Fruit fly (Drosophila melanogaster) whole organism, prepupa: ENCODE measurements around the gene Bacc.
A peak's percentile ranks its signal among the peaks of the same experiment; 100 is the strongest.

Experiments used
- CG11294 ChIP-seq: fragments of 200-800 bp; sonication (Bioruptor generic); IDR thresholded peaks from 2 replicates; pipeline ENCODE4 v1.3.6; 2022; ENCODE audit warnings: missing biosample characterization, missing genetic modification characterization
- CG11762 ChIP-seq: fragments of 200-800 bp; sonication (Bioruptor generic); optimal IDR thresholded peaks from 3 replicates; lab custom pipeline; 2016; ENCODE audit warnings: missing biosample characterization, missing genetic modification characterization; ENCODE audit not compliant: insufficient read depth
- CG15336 ChIP-seq: fragments of 200-800 bp; sonication (Bioruptor generic); IDR thresholded peaks from 2 replicates; pipeline ENCODE4 v1.3.6; 2022; ENCODE audit warnings: missing biosample characterization, missing genetic modification characterization
- CG1621 ChIP-seq: fragments of 200-800 bp; sonication (Bioruptor generic); optimal IDR thresholded peaks from 3 replicates; lab custom pipeline; 2018; ENCODE audit warnings: missing biosample characterization, mild to moderate bottlenecking, missing genetic modification characterization
- CG16779 ChIP-seq: fragments of 200-800 bp; sonication (Bioruptor generic); optimal IDR thresholded peaks from 3 replicates; lab custom pipeline; 2017; ENCODE audit warnings: missing biosample characterization, mild to moderate bottlenecking, missing genetic modification characterization
- CG3032 ChIP-seq: fragments of 200-800 bp; optimal IDR thresholded peaks from 2 replicates; lab custom pipeline; 2019; ENCODE audit warnings: missing biosample characterization, mild to moderate bottlenecking, missing genetic modification characterization, moderate library complexity
- CG31627 ChIP-seq: fragments of 200-800 bp; sonication (Bioruptor generic); optimal IDR thresholded peaks from 3 replicates; lab custom pipeline; 2016; ENCODE audit warnings: missing biosample characterization, missing genetic modification characterization
- CG32006 ChIP-seq: fragments of 200-800 bp; sonication (Bioruptor generic); optimal IDR thresholded peaks from 3 replicates; lab custom pipeline; 2017; ENCODE audit warnings: missing biosample characterization, mild to moderate bottlenecking, missing genetic modification characterization
- CG34406 ChIP-seq: fragments of 200-800 bp; sonication (Bioruptor generic); optimal IDR thresholded peaks from 3 replicates; lab custom pipeline; 2016; ENCODE audit warnings: missing biosample characterization, missing genetic modification characterization
- CG3919 ChIP-seq: fragments of 200-800 bp; sonication (Bioruptor generic); optimal IDR thresholded peaks from 3 replicates; lab custom pipeline; 2016; ENCODE audit warnings: missing biosample characterization, missing genetic modification characterization
- CG6163 ChIP-seq: fragments of 200-800 bp; sonication (Bioruptor generic); IDR thresholded peaks from 3 replicates; pipeline ENCODE4 v1.3.6; 2022; ENCODE audit warnings: missing biosample characterization, missing genetic modification characterization
- CG6792 ChIP-seq: fragments of 200-800 bp; sonication (Bioruptor generic); optimal IDR thresholded peaks from 3 replicates; lab custom pipeline; 2016; ENCODE audit warnings: missing biosample characterization, missing genetic modification characterization
- CG6808 ChIP-seq: fragments of 200-800 bp; sonication (Bioruptor generic); optimal IDR thresholded peaks from 3 replicates; lab custom pipeline; 2017; ENCODE audit warnings: missing biosample characterization, missing genetic modification characterization, mild to moderate bottlenecking, moderate library complexity, missing genetic modification reagents
- CG6854 ChIP-seq: fragments of 200-800 bp; sonication (Bioruptor generic); optimal IDR thresholded peaks from 2 replicates; lab custom pipeline; 2017; ENCODE audit warnings: missing biosample characterization, mild to moderate bottlenecking, missing genetic modification characterization
- CG7368 ChIP-seq: fragments of 200-800 bp; sonication (Bioruptor generic); optimal IDR thresholded peaks from 3 replicates; lab custom pipeline; 2016; ENCODE audit warnings: missing biosample characterization, missing genetic modification characterization
- CG8319 ChIP-seq: fragments of 200-800 bp; sonication (Bioruptor generic); optimal IDR thresholded peaks from 3 replicates; lab custom pipeline; 2016; ENCODE audit warnings: missing biosample characterization, missing genetic modification characterization
- CG9139 ChIP-seq: fragments of 200-800 bp; sonication (Bioruptor generic); optimal IDR thresholded peaks from 3 replicates; lab custom pipeline; 2017; ENCODE audit warnings: missing biosample characterization, mild to moderate bottlenecking, missing genetic modification characterization
- Eip75B ChIP-seq: fragments of 200-800 bp; sonication (Bioruptor generic); optimal IDR thresholded peaks from 3 replicates; lab custom pipeline; 2016; ENCODE audit warnings: missing biosample characterization, missing genetic modification characterization
- Eip78C ChIP-seq: fragments of 200-800 bp; sonication (Bioruptor generic); peaks from one replicate; lab custom pipeline; 2016; ENCODE audit warnings: missing biosample characterization, missing genetic modification characterization
- Eip93F ChIP-seq: fragments of 200-800 bp; sonication (Bioruptor generic); optimal IDR thresholded peaks from 2 replicates; lab custom pipeline; 2016; ENCODE audit warnings: missing biosample characterization, mild to moderate bottlenecking, missing genetic modification characterization
- Ets96B ChIP-seq: fragments of 200-800 bp; optimal IDR thresholded peaks from 2 replicates; lab custom pipeline; 2019; ENCODE audit warnings: missing biosample characterization, mild to moderate bottlenecking, missing genetic modification characterization, moderate library complexity
- Hr38 ChIP-seq: sonication (Bioruptor generic); optimal IDR thresholded peaks from 2 replicates; lab custom pipeline; 2016; ENCODE audit warnings: missing biosample characterization, missing genetic modification characterization
- Hr39 ChIP-seq: fragments of 200-800 bp; sonication (Bioruptor generic); optimal IDR thresholded peaks from 2 replicates; lab custom pipeline; 2016; ENCODE audit warnings: missing biosample characterization, missing genetic modification characterization
- Met ChIP-seq: fragments of 200-800 bp; sonication (Bioruptor generic); optimal IDR thresholded peaks from 3 replicates; lab custom pipeline; 2016; ENCODE audit warnings: missing biosample characterization, missing genetic modification characterization
- Smox ChIP-seq: fragments of 200-800 bp; sonication (Bioruptor generic); optimal IDR thresholded peaks from 3 replicates; lab custom pipeline; 2016; ENCODE audit warnings: missing biosample characterization, missing genetic modification characterization
- Sox102F ChIP-seq: fragments of 200-800 bp; sonication (Bioruptor generic); optimal IDR thresholded peaks from 2 replicates; lab custom pipeline; 2016; ENCODE audit warnings: missing biosample characterization, mild to moderate bottlenecking, missing genetic modification characterization
- Sox14 ChIP-seq: fragments of 200-800 bp; sonication (Bioruptor generic); optimal IDR thresholded peaks from 3 replicates; lab custom pipeline; 2016; ENCODE audit warnings: missing biosample characterization, missing genetic modification characterization
- achi ChIP-seq: fragments of 200-800 bp; sonication (Bioruptor generic); optimal IDR thresholded peaks from 3 replicates; lab custom pipeline; 2016; ENCODE audit warnings: missing biosample characterization, missing genetic modification characterization
- acj6 ChIP-seq: fragments of 200-800 bp; sonication (Bioruptor generic); optimal IDR thresholded peaks from 3 replicates; lab custom pipeline; 2016; ENCODE audit warnings: missing biosample characterization, missing genetic modification characterization
- cyc ChIP-seq: fragments of 200-800 bp; sonication (Bioruptor generic); optimal IDR thresholded peaks from 3 replicates; lab custom pipeline; 2016; ENCODE audit warnings: missing biosample characterization, missing genetic modification characterization
- dac ChIP-seq: fragments of 200-800 bp; sonication (Bioruptor generic); optimal IDR thresholded peaks from 2 replicates; lab custom pipeline; 2017; ENCODE audit warnings: missing biosample characterization, mild to moderate bottlenecking, missing genetic modification characterization
- dsx ChIP-seq: fragments of 200-800 bp; optimal IDR thresholded peaks from 3 replicates; lab custom pipeline; 2019; ENCODE audit warnings: missing biosample characterization, mild to moderate bottlenecking, missing genetic modification characterization, moderate library complexity; ENCODE audit not compliant: poor library complexity, severe bottlenecking
- eg ChIP-seq: fragments of 200-800 bp; sonication (Bioruptor generic); IDR thresholded peaks from 3 replicates; pipeline ENCODE4 v1.3.6; 2022; ENCODE audit warnings: missing biosample characterization, missing genetic modification characterization
- esn ChIP-seq: fragments of 200-800 bp; sonication (Bioruptor generic); optimal IDR thresholded peaks from 2 replicates; lab custom pipeline; 2016; ENCODE audit warnings: missing biosample characterization, mild to moderate bottlenecking, missing genetic modification characterization, moderate library complexity
- fd59A ChIP-seq: fragments of 200-800 bp; sonication (Bioruptor generic); optimal IDR thresholded peaks from 2 replicates; lab custom pipeline; 2017; ENCODE audit warnings: missing biosample characterization, mild to moderate bottlenecking, missing genetic modification characterization, missing genetic modification reagents
- fkh ChIP-seq: fragments of 200-800 bp; sonication (Bioruptor generic); optimal IDR thresholded peaks from 3 replicates; lab custom pipeline; 2017; ENCODE audit warnings: missing biosample characterization, mild to moderate bottlenecking, missing genetic modification characterization, moderate library complexity
- lz ChIP-seq: fragments of 200-800 bp; sonication (Bioruptor generic); optimal IDR thresholded peaks from 3 replicates; lab custom pipeline; 2016; ENCODE audit warnings: missing biosample characterization, missing genetic modification characterization
- pdm3 ChIP-seq: fragments of 200-800 bp; sonication (Bioruptor generic); optimal IDR thresholded peaks from 3 replicates; lab custom pipeline; 2016; ENCODE audit warnings: missing biosample characterization, missing genetic modification characterization
- spab ChIP-seq: fragments of 200-800 bp; sonication (Bioruptor generic); optimal IDR thresholded peaks from 2 replicates; lab custom pipeline; 2017; ENCODE audit warnings: missing biosample characterization, mild to moderate bottlenecking, missing genetic modification characterization, missing genetic modification reagents
- ss ChIP-seq, 2 experiments: fragments of 200-800 bp; sonication (Bioruptor generic); optimal IDR thresholded peaks; 2 replicates in 1 of 2; 3 replicates in 1 of 2; lab custom pipeline; 2017 to 2018; ENCODE audit warnings: mild to moderate bottlenecking in 2 of 2, missing biosample characterization in 2 of 2, missing genetic modification characterization in 2 of 2, moderate library complexity in 1 of 2
- svp ChIP-seq: fragments of 200-800 bp; sonication (Bioruptor generic); peaks from one replicate; lab custom pipeline; 2016; ENCODE audit warnings: missing biosample characterization, missing genetic modification characterization
- topi ChIP-seq: fragments of 200-800 bp; sonication (Bioruptor generic); optimal IDR thresholded peaks from 3 replicates; lab custom pipeline; 2016; ENCODE audit warnings: missing biosample characterization, missing genetic modification characterization
- vri ChIP-seq: fragments of 200-800 bp; sonication (Bioruptor generic); optimal IDR thresholded peaks from 3 replicates; lab custom pipeline; 2016; ENCODE audit warnings: missing biosample characterization, mild to moderate bottlenecking, missing genetic modification characterization

The Bacc gene

DNA sequence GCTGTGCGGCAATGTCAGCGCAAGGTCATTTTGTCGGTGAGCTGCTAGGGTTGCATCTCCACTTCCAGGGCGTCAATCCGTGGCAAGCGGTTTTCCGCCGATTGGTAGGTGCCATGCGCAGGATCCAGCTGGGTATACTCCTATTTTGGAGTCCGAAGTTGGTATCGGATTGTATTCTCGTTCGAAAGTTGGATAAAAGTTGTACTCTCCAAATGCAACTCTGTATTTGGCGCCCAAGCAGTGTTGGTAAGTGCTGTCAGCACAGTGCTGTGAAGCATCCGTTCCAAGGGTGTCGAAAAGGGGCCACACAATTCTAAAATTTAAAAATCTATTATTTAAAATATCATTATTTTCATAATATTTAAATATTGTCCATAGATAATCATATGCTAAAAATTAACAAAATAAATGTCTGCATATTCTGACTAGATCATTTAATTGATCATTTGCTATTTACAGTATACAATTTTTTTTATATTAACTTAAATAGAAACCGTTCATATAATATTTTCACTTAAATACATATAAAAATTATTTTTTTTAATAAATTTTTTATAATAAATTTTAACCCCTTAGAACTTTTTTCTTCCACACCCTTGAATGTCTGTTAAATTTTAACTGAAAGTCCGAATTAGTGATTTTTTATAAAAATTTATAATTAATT is 3.6 kb upstream of the Bacc start (continued):
- TF ChIP-seq CG32006 (GFP tag; lab: Kevin White, UChicago) (peak; percentile 88), achi (peak; percentile 86), CG31627 (peak; percentile 85), Smox (no peak), vri (no peak), CG6808 (GFP tag; lab: Kevin White, UChicago) (peak; percentile 77), CG1621 (tag; lab: Kevin White, UChicago) (peak; percentile 76), CG3032 (peak; percentile 93), spab (GFP tag; lab: Kevin White, UChicago) (no peak), Eip93F (GFP tag; lab: Kevin White, UChicago) (no peak), eg (peak; percentile 85), Ets96B (tag; lab: Kevin White, UChicago) (peak; percentile 79), topi (GFP tag; lab: Kevin White, UChicago) (peak; percentile 87), acj6 (peak; percentile 80), CG15336 (GFP tag; lab: Robert Waterston, UW) (peak; percentile 88; the same call in 1 of the 2 replicates), dsx (GFP tag; lab: Kevin White, UChicago) (peak; percentile 78), Hr39 (GFP tag; lab: Kevin White, UChicago) (peak; percentile 88), dac (GFP tag; lab: Kevin White, UChicago) (no peak), Eip78C (peak; percentile 93), pdm3 (GFP tag; lab: Kevin White, UChicago) (no peak), fd59A (peak; percentile 68)

DNA sequence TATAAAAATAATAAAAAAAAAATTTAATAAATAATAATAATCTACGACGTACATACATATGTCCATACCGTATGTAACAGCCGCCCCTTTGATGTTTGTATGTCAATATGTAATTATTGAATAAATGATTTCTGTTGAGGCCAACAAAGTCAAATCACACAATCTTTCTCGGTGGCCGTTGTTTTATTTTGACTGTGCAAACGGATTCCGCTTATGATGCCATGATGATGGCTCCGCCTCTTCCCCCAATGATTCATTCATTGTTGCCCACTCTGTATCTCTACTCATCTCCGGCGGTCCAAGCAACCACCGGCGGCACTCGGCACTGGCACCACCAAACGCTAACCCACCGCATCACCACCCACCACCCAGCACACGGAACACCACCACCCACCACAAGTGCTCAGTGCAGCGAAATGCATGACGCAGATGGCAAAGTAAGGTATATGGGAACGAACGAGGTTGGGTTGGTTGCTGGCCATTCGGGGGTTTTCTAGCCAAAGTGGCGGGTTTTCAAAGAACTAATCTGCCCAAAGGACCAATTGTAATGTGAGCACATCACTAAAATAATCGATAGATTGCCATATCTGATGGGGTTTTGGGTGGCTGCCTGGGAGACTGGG is 3.0 kb upstream of the Bacc start:
- peak; percentile 62 for TF ChIP-seq fkh (GFP tag; lab: Kevin White, UChicago)
- peak; percentile 51 for TF ChIP-seq Eip78C
- peak; percentile 52 for TF ChIP-seq CG7368 (GFP tag; lab: Kevin White, UChicago)
- TF ChIP-seq CG16779 (tag; lab: Kevin White, UChicago) = peak; percentile 0
- no peak for TF ChIP-seq CG11294 (GFP tag; lab: Robert Waterston, UW)
- no peak for TF ChIP-seq CG11762
- peak; percentile 45 for TF ChIP-seq CG32006 (GFP tag; lab: Kevin White, UChicago)
- peak; percentile 5 for TF ChIP-seq Sox14 (GFP tag; lab: Kevin White, UChicago)
- peak; percentile 0 for TF ChIP-seq CG1621 (tag; lab: Kevin White, UChicago)
- peak; percentile 82 for TF ChIP-seq svp (GFP tag; lab: Kevin White, UChicago)
- no peak for TF ChIP-seq Sox102F
- TF ChIP-seq ss (GFP tag; optimal IDR thresholded peaks at IDR 0.05; lab: Kevin White, UChicago) = no peak
- TF ChIP-seq CG6163 = no peak
- TF ChIP-seq CG34406 (GFP tag; lab: Kevin White, UChicago) = no peak
- peak; percentile 5 for TF ChIP-seq lz
- peak; percentile 31 for TF ChIP-seq CG3919
- no peak for TF ChIP-seq Eip75B
- TF ChIP-seq Met (GFP tag; lab: Kevin White, UChicago) = no peak

DNA sequence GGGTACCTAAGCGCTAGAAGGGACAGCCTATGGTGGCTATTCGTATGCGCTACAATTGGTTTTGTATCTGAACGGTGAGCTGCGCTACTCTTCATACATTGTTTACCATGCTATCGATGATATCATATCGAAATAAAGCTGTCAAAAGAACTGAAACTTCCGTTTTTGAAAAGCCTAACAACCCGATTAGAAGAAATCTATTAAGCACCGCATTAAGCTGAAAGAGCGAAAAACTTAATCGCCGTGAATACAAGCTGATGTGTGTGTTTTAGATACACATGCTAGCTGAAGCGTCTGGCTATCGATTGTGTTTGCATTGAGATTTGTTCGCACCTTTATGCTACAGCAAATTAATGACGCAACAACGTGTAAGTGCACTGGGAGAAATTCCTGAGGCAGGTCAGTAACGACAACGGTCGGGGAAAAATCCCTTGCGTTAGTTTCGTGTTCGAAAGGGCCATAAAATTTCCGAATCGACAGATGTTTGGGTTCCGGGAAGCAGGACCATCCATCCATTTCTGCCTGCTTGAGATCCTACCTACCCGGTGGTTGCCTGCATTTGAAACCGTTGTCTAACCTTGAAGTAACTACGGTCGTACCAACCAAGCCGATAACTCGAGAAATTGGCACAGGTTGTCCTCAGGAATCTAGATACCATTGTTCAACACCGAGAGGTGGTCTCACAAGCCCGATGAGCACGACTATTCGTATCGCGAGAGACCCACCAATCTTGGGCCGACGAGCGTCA is 1.7 kb upstream of the Bacc start:
- peak; percentile 15 for TF ChIP-seq CG31627
- no peak for TF ChIP-seq CG8319
- TF ChIP-seq CG11762 = peak; percentile 9
- TF ChIP-seq Eip75B = peak; percentile 10
- no peak for TF ChIP-seq CG6854 (GFP tag; lab: Kevin White, UChicago)
- TF ChIP-seq CG6792 = peak; percentile 40
- TF ChIP-seq Eip93F (GFP tag; lab: Kevin White, UChicago) = no peak
- no peak for TF ChIP-seq CG6163
- peak; percentile 28 for TF ChIP-seq CG9139 (GFP tag; lab: Kevin White, UChicago)
- TF ChIP-seq CG3032 = peak; percentile 14
- peak; percentile 47 for TF ChIP-seq Sox14 (GFP tag; lab: Kevin White, UChicago)
- no peak for TF ChIP-seq Hr38 (GFP tag; lab: Kevin White, UChicago)
- no peak for TF ChIP-seq CG7368 (GFP tag; lab: Kevin White, UChicago)
- peak; percentile 54 for TF ChIP-seq Sox102F
- peak; percentile 24 for TF ChIP-seq esn (GFP tag; lab: Kevin White, UChicago)
- TF ChIP-seq CG16779 (tag; lab: Kevin White, UChicago) = peak; percentile 58
- TF ChIP-seq CG1621 (tag; lab: Kevin White, UChicago) = peak; percentile 35
- TF ChIP-seq CG3919 = peak; percentile 70
- no peak for TF ChIP-seq Smox
- peak; percentile 15 for TF ChIP-seq vri
- TF ChIP-seq CG6808 (GFP tag; lab: Kevin White, UChicago) = no peak
- TF ChIP-seq ss (GFP tag; optimal IDR thresholded peaks at IDR 0.05; lab: Kevin White, UChicago) = peak in 1 of 2 experiments; percentile 21
- TF ChIP-seq dsx (GFP tag; lab: Kevin White, UChicago) = peak; percentile 75
- TF ChIP-seq cyc (GFP tag; lab: Kevin White, UChicago) = no peak
